Fruit fly (Drosophila melanogaster) whole organism, embryonic: Measurements from ENCODE around the gene CG34300.

Source experiments
- Ada2b ChIP-seq: fragments of 200-800 bp; sonication (Bioruptor generic); IDR thresholded peaks from 2 replicates; pipeline ENCODE4 v1.3.6; 2022; ENCODE audit warnings: missing biosample characterization, missing genetic modification characterization
- Asciz ChIP-seq: fragments of 200-800 bp; sonication (Bioruptor generic); optimal IDR thresholded peaks from 2 replicates; lab custom pipeline; 2017; ENCODE audit warnings: missing biosample characterization, mild to moderate bottlenecking, missing genetic modification characterization, missing genetic modification reagents
- Bteb2 ChIP-seq: fragments of 200-800 bp; sonication (Bioruptor generic); optimal IDR thresholded peaks from 2 replicates; lab custom pipeline; 2016; ENCODE audit warnings: missing biosample characterization, missing genetic modification characterization
- CG10565 ChIP-seq: fragments of 200-800 bp; sonication (Bioruptor generic); optimal IDR thresholded peaks from 3 replicates; lab custom pipeline; 2016; ENCODE audit warnings: missing biosample characterization, mild to moderate bottlenecking, missing genetic modification characterization
- CG1233 ChIP-seq: fragments of 200-800 bp; sonication (Bioruptor generic); optimal IDR thresholded peaks from 4 replicates; lab custom pipeline; 2018; ENCODE audit warnings: missing biosample characterization, mild to moderate bottlenecking, missing genetic modification characterization
- CG12744 ChIP-seq: fragments of 200-800 bp; sonication (Bioruptor generic); optimal IDR thresholded peaks from 2 replicates; lab custom pipeline; 2016; ENCODE audit warnings: missing biosample characterization, missing genetic modification characterization
- CG14441 ChIP-seq: fragments of 200-800 bp; sonication (Bioruptor generic); IDR thresholded peaks from 2 replicates; pipeline ENCODE4 v1.3.6; 2022; ENCODE audit warnings: missing biosample characterization, missing genetic modification characterization
- CG16813 ChIP-seq: fragments of 200-800 bp; sonication (Bioruptor generic); IDR thresholded peaks from 3 replicates; pipeline ENCODE4 v1.3.6; 2022; ENCODE audit warnings: missing biosample characterization, missing genetic modification characterization; ENCODE audit not compliant: partially characterized antibody
- CG17612 ChIP-seq: fragments of 200-800 bp; sonication (Bioruptor generic); IDR thresholded peaks from 2 replicates; pipeline ENCODE4 v1.3.6; 2022; ENCODE audit warnings: missing biosample characterization, missing genetic modification characterization
- CG18011 ChIP-seq: fragments of 200-800 bp; sonication (Bioruptor generic); optimal IDR thresholded peaks from 2 replicates; lab custom pipeline; 2017; ENCODE audit warnings: missing biosample characterization, missing genetic modification characterization, mild to moderate bottlenecking, moderate library complexity, missing genotype
- CG18476 ChIP-seq: fragments of 200-800 bp; sonication (Bioruptor generic); optimal IDR thresholded peaks from 2 replicates; lab custom pipeline; 2016; ENCODE audit warnings: missing biosample characterization, mild to moderate bottlenecking, missing genetic modification characterization
- CG2129 ChIP-seq: fragments of 200-800 bp; sonication (Bioruptor generic); IDR thresholded peaks from 2 replicates; pipeline ENCODE4 v1.3.6; 2022; ENCODE audit warnings: missing biosample characterization, missing genetic modification characterization; ENCODE audit not compliant: partially characterized antibody
- CG30403 ChIP-seq: fragments of 200-800 bp; sonication (Bioruptor generic); optimal IDR thresholded peaks from 3 replicates; lab custom pipeline; 2016; ENCODE audit warnings: missing biosample characterization, missing genetic modification characterization
- CG30431 ChIP-seq: fragments of 200-800 bp; sonication (Bioruptor generic); optimal IDR thresholded peaks from 2 replicates; lab custom pipeline; 2017; ENCODE audit warnings: missing biosample characterization, missing genetic modification characterization
- CG32767 ChIP-seq: fragments of 200-800 bp; sonication (Bioruptor generic); IDR thresholded peaks from 2 replicates; pipeline ENCODE4 v1.3.6; 2022; ENCODE audit warnings: missing biosample characterization, missing genetic modification characterization
- CG4707 ChIP-seq: fragments of 200-800 bp; sonication (Bioruptor generic); optimal IDR thresholded peaks from 2 replicates; lab custom pipeline; 2018; ENCODE audit warnings: missing biosample characterization, mild to moderate bottlenecking, missing genetic modification characterization, moderate library complexity
- CG7372 ChIP-seq: fragments of 200-800 bp; sonication (Bioruptor generic); IDR thresholded peaks from 2 replicates; pipeline ENCODE4 v1.3.6; 2022; ENCODE audit warnings: missing biosample characterization, missing genetic modification characterization
- CG8359 ChIP-seq: fragments of 200-800 bp; sonication (Bioruptor generic); optimal IDR thresholded peaks from 2 replicates; lab custom pipeline; 2017; ENCODE audit warnings: missing biosample characterization, mild to moderate bottlenecking, missing genetic modification characterization, borderline replicate concordance
- CG8765 ChIP-seq: fragments of 200-800 bp; sonication (Bioruptor generic); IDR thresholded peaks from 2 replicates; pipeline ENCODE4 v1.3.6; 2022; ENCODE audit warnings: missing biosample characterization, missing genetic modification characterization
- CG8944 ChIP-seq: fragments of 200-800 bp; sonication (Bioruptor generic); optimal IDR thresholded peaks from 3 replicates; lab custom pipeline; 2016; ENCODE audit warnings: missing biosample characterization, missing genetic modification characterization
- CG9215 ChIP-seq: fragments of 200-800 bp; sonication (Bioruptor generic); IDR thresholded peaks from 2 replicates; pipeline ENCODE4 v1.3.6; 2022; ENCODE audit warnings: missing biosample characterization, missing genetic modification characterization
- CoRest ChIP-seq: fragments of 200-800 bp; sonication (Bioruptor generic); optimal IDR thresholded peaks from 3 replicates; lab custom pipeline; 2018; ENCODE audit warnings: missing biosample characterization, mild to moderate bottlenecking, missing genetic modification characterization, moderate library complexity
- E2f1 ChIP-seq: fragments of 200-800 bp; sonication (Bioruptor generic); IDR thresholded peaks from 2 replicates; pipeline ENCODE4 v1.3.6; 2022; ENCODE audit warnings: missing biosample characterization, missing genetic modification characterization
- ERR ChIP-seq: fragments of 200-800 bp; sonication (Bioruptor generic); optimal IDR thresholded peaks from 2 replicates; lab custom pipeline; 2016; ENCODE audit warnings: missing biosample characterization, missing genetic modification characterization
- Hmx ChIP-seq: fragments of 200-800 bp; sonication (Bioruptor generic); optimal IDR thresholded peaks from 2 replicates; lab custom pipeline; 2016; ENCODE audit warnings: missing biosample characterization, missing genetic modification characterization
- Hr3 ChIP-seq: fragments of 200-800 bp; sonication (Bioruptor generic); optimal IDR thresholded peaks from 3 replicates; lab custom pipeline; 2016; ENCODE audit warnings: missing biosample characterization, missing genetic modification characterization
- Hr78 ChIP-seq, 2 experiments: fragments of 200-800 bp in 1 of 2; fragments of >200 bp in 1 of 2; sonication (Bioruptor generic) in 1 of 2; optimal IDR thresholded peaks; 2 replicates each; lab custom pipeline; 2017 to 2019; ENCODE audit warnings: missing biosample characterization in 2 of 2, missing genetic modification characterization in 2 of 2, mild to moderate bottlenecking in 1 of 2, moderate library complexity in 1 of 2
- Med ChIP-seq: fragments of 200-800 bp; sonication (Bioruptor generic); peaks from one replicate; lab custom pipeline; 2016; ENCODE audit warnings: missing biosample characterization, missing genetic modification characterization, mild to moderate bottlenecking, inconsistent platforms, moderate library complexity
- Nf-YB ChIP-seq: fragments of 200-800 bp; sonication (Bioruptor generic); optimal IDR thresholded peaks from 3 replicates; lab custom pipeline; 2019; ENCODE audit warnings: missing biosample characterization, mild to moderate bottlenecking, missing genetic modification characterization, moderate library complexity
- Opbp ChIP-seq: fragments of 200-800 bp; sonication (Bioruptor generic); IDR thresholded peaks from 3 replicates; pipeline ENCODE4 v1.3.6; 2022; ENCODE audit warnings: missing biosample characterization, missing genetic modification characterization; ENCODE audit not compliant: partially characterized antibody
- Optix ChIP-seq: fragments of 200-800 bp; sonication (Bioruptor generic); IDR thresholded peaks from 3 replicates; pipeline ENCODE4 v1.3.6; 2022; ENCODE audit warnings: missing biosample characterization, missing genetic modification characterization
- Pdp1 ChIP-seq, 2 experiments: fragments of 200-800 bp; sonication (Bioruptor generic); optimal IDR thresholded peaks; 3 replicates each; lab custom pipeline; 2016; ENCODE audit warnings: missing biosample characterization in 2 of 2, missing genetic modification characterization in 2 of 2, mild to moderate bottlenecking in 1 of 2, moderate library complexity in 1 of 2
- bbx ChIP-seq: fragments of 200-800 bp; sonication (Bioruptor generic); IDR thresholded peaks from 2 replicates; pipeline ENCODE4 v1.3.6; 2022; ENCODE audit warnings: missing biosample characterization, missing genetic modification characterization; ENCODE audit not compliant: partially characterized antibody
- bowl ChIP-seq: fragments of 200-800 bp; sonication (Bioruptor generic); IDR thresholded peaks from 2 replicates; pipeline ENCODE4 v1.3.6; 2022; ENCODE audit warnings: missing biosample characterization, missing genetic modification characterization
- esg ChIP-seq: fragments of 200-800 bp; sonication (Bioruptor generic); conservative IDR thresholded peaks from 2 replicates; pipeline ENCODE4 v1.3.6; 2022; ENCODE audit warnings: missing biosample characterization, missing genetic modification characterization
- gcm ChIP-seq: fragments of 200-800 bp; sonication (Bioruptor generic); optimal IDR thresholded peaks from 2 replicates; lab custom pipeline; 2019; ENCODE audit warnings: missing biosample characterization, mild to moderate bottlenecking, missing genetic modification characterization, moderate library complexity
- grau ChIP-seq: fragments of 200-800 bp; optimal IDR thresholded peaks from 3 replicates; lab custom pipeline; 2019; ENCODE audit warnings: missing biosample characterization, mild to moderate bottlenecking, missing genetic modification characterization, moderate library complexity
- luna ChIP-seq: fragments of 200-800 bp; sonication (Bioruptor generic); optimal IDR thresholded peaks from 2 replicates; lab custom pipeline; 2016; ENCODE audit warnings: missing biosample characterization, missing genetic modification characterization
- nerfin-1 ChIP-seq: fragments of 200-800 bp; sonication (Bioruptor generic); optimal IDR thresholded peaks from 3 replicates; lab custom pipeline; 2019; ENCODE audit warnings: missing biosample characterization, mild to moderate bottlenecking, missing genetic modification characterization, moderate library complexity
- pzg ChIP-seq: fragments of 200-800 bp; sonication (Bioruptor generic); optimal IDR thresholded peaks from 3 replicates; lab custom pipeline; 2018; ENCODE audit warnings: missing biosample characterization, mild to moderate bottlenecking, missing genetic modification characterization, moderate library complexity
- slbo ChIP-seq: fragments of 200-800 bp; sonication (Bioruptor generic); IDR thresholded peaks from 2 replicates; pipeline ENCODE4 v1.3.6; 2022; ENCODE audit warnings: missing biosample characterization, missing genetic modification characterization
- ssp ChIP-seq: fragments of 200-800 bp; sonication (Bioruptor generic); IDR thresholded peaks from 2 replicates; pipeline ENCODE4 v1.3.6; 2022; ENCODE audit warnings: missing biosample characterization, missing genetic modification characterization
- tx ChIP-seq: fragments of 200-800 bp; sonication (Bioruptor generic); optimal IDR thresholded peaks from 2 replicates; lab custom pipeline; 2016; ENCODE audit warnings: missing biosample characterization, missing genetic modification characterization

Gene CG34300

dm6 chr3R:30304884-30305529 lies 1.4 kb downstream of the CG34300 start (continued):
- no peak for TF ChIP-seq CG4707 (GFP tag; lab: Kevin White, UChicago)
- TF ChIP-seq gcm: no peak
- no peak for TF ChIP-seq bbx (GFP tag; lab: Robert Waterston, UW)
- TF ChIP-seq Hr78 (GFP tag; optimal IDR thresholded peaks at IDR 0.05; lab: Kevin White, UChicago): peak in 1 of 2 experiments; percentile 19
- TF ChIP-seq CG12744 (GFP tag; lab: Kevin White, UChicago): peak; percentile 3
- no peak for TF ChIP-seq CG8765 (GFP tag; lab: Robert Waterston, UW)
- peak; percentile 38; the same call in 1 of the 2 replicates for TF ChIP-seq CG9215 (GFP tag; lab: Robert Waterston, UW)
- peak; percentile 37 for TF ChIP-seq CG1233
- TF ChIP-seq Hr3 (GFP tag; lab: Kevin White, UChicago): peak; percentile 3
- no peak for TF ChIP-seq bowl

dm6 chr3R:30303351-30303750 lies 3.1 kb downstream of the CG34300 start:
- TF ChIP-seq pzg: no peak
- TF ChIP-seq CG2129 (GFP tag; lab: Robert Waterston, UW): no peak
- no peak for TF ChIP-seq CG10565
- TF ChIP-seq Asciz (GFP tag; lab: Kevin White, UChicago): no peak
- TF ChIP-seq grau (tag; lab: Kevin White, UChicago): peak; percentile 4

dm6 chr3R:30297652-30298051 lies 8.8 kb downstream of the CG34300 start:
- no peak for TF ChIP-seq tx (GFP tag; lab: Kevin White, UChicago)
- no peak for TF ChIP-seq CG14441 (GFP tag; lab: Robert Waterston, UW)
- peak; percentile 0 for TF ChIP-seq Med
- TF ChIP-seq CG16813 (GFP tag; lab: Robert Waterston, UW): 0 out of 3 replicates have a peak, but pooled peaks have one; percentile 17
- no peak for TF ChIP-seq CoRest
- TF ChIP-seq Pdp1 (GFP tag; optimal IDR thresholded peaks at IDR 0.05; lab: Kevin White, UChicago): peak in 1 of 2 experiments; percentile 12
- TF ChIP-seq CG7372: 0 out of 2 replicates have a peak, but pooled peaks have one; percentile 26

- no peak for TF ChIP-seq Optix (GFP tag; lab: Robert Waterston, UW)
These were observed 9.6 kb downstream of the CG34300 start for dm6 chr3R:30296840-30297239.

- TF ChIP-seq E2f1 (GFP tag; lab: Robert Waterston, UW) (peak; percentile 83), esg (GFP tag; lab: Robert Waterston, UW) (peak; percentile 83), luna (no peak), Hmx (no peak), Opbp (GFP tag; lab: Robert Waterston, UW) (no peak), CG18476 (peak; percentile 50), CG18011 (GFP tag; lab: Kevin White, UChicago) (peak; percentile 50), Ada2b (GFP tag; lab: Robert Waterston, UW) (peak; percentile 90), CG30403 (GFP tag; lab: Kevin White, UChicago) (peak; percentile 79), Nf-YB (peak; percentile 52), bbx (GFP tag; lab: Robert Waterston, UW) (no peak), ERR (GFP tag; lab: Kevin White, UChicago) (no peak), CG8359 (GFP tag; lab: Kevin White, UChicago) (peak; percentile 69), CG17612 (GFP tag; lab: Robert Waterston, UW) (peak; percentile 56; the same call in 1 of the 2 replicates), Bteb2 (GFP tag; lab: Kevin White, UChicago) (peak; percentile 55), CG32767 (GFP tag; lab: Robert Waterston, UW) (peak; percentile 85), slbo (GFP tag; lab: Robert Waterston, UW) (peak; percentile 86), nerfin-1 (tag; lab: Kevin White, UChicago) (peak; percentile 43), CG8944 (no peak), ssp (GFP tag; lab: Robert Waterston, UW) (peak; percentile 60), CG30431 (GFP tag; lab: Kevin White, UChicago) (peak; percentile 74), CG9215 (GFP tag; lab: Robert Waterston, UW) (peak; percentile 51; the same call in 1 of the 2 replicates)
These were observed 10.4 kb downstream of the CG34300 start for dm6 chr3R:30296035-30296434.
